Fruit fly (Drosophila melanogaster) Kc167 (cell line): ENCODE results near the gene CG13737.

Source experiments
- h ChIP-seq: fragments of >200 bp; optimal IDR thresholded peaks from 3 replicates; lab custom pipeline; 2018; ENCODE audit warnings: missing external identifiers
- insv ChIP-seq: fragments of >200 bp; optimal IDR thresholded peaks from 3 replicates; lab custom pipeline; 2018; ENCODE audit warnings: missing external identifiers
- psq ChIP-seq: fragments of >200 bp; optimal IDR thresholded peaks from 2 replicates; lab custom pipeline; 2017; ENCODE audit warnings: missing external identifiers
- ttk ChIP-seq: sonication (Bioruptor generic); optimal IDR thresholded peaks from 2 replicates; lab custom pipeline; 2017; ENCODE audit warnings: missing external identifiers

DNA sequence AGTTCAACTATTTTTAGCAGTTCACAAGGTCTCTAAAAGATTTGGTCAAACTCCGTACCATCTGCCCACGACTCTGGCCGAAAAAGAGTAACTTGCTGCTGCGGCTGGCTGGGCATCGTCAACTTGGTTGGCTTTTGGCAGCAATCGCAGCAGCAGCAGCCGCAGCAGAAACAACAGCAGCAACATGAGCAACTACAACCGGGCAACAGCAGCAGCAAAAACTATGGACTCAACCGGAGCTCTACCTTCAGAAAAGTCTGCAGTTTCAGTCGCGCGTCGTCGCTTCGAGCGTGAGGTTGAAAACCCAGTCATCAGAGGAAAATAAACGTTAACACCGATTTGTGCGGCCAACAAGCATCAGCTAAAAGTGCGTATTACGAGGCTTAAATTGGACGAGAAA lies at the start of gene CG13737:
- TF ChIP-seq insv (lab: Kevin White, UChicago) (no peak), psq (lab: Kevin White, UChicago) (no peak), h (lab: Kevin White, UChicago) (no peak), ttk (lab: Kevin White, UChicago) (no peak)
